Worm (Caenorhabditis elegans) whole organism, young adult: ENCODE measurements around the gene ZC395.11.
A peak's percentile ranks its signal among the peaks of the same experiment; 100 is the strongest.

Source experiments
- B0019.2 ChIP-seq: fragments of 200-800 bp; sonication (Bioruptor generic); conservative IDR thresholded peaks from 2 replicates; pipeline ENCODE4 v1.3.6; 2022; ENCODE audit warnings: missing genetic modification reagents, missing genetic modification characterization, missing compliant biosample characterization
- B0336.3 ChIP-seq: fragments of 200-800 bp; sonication (Bioruptor generic); IDR thresholded peaks from 2 replicates; pipeline ENCODE4 v1.3.6; 2022; ENCODE audit warnings: missing genetic modification characterization, missing compliant biosample characterization
- D2030.7 ChIP-seq: fragments of 200-800 bp; sonication (Bioruptor generic); IDR thresholded peaks from 2 replicates; pipeline ENCODE4 v1.3.6; 2022; ENCODE audit warnings: missing genetic modification reagents, missing genetic modification characterization, missing compliant biosample characterization
- F10E7.11 ChIP-seq: sonication (generic microtip); optimal IDR thresholded peaks from 2 replicates; lab custom pipeline; 2017; ENCODE audit warnings: mild to moderate bottlenecking, missing genetic modification characterization, moderate library complexity, missing compliant biosample characterization
- F23B12.7 ChIP-seq: sonication (generic microtip); optimal IDR thresholded peaks from 2 replicates; lab custom pipeline; 2017; ENCODE audit warnings: missing genetic modification characterization, mild to moderate bottlenecking, missing compliant biosample characterization, antibody characterized with exemption, moderate library complexity; ENCODE audit not compliant: insufficient read depth
- F33H1.4 ChIP-seq: fragments of 200-800 bp; sonication (Bioruptor generic); IDR thresholded peaks from 2 replicates; pipeline ENCODE4 v1.3.6; 2022; ENCODE audit warnings: missing genetic modification reagents, missing genetic modification characterization, missing compliant biosample characterization
- F49E8.2 ChIP-seq: sonication (generic microtip); optimal IDR thresholded peaks from 3 replicates; lab custom pipeline; 2017; ENCODE audit warnings: missing genetic modification characterization, mild to moderate bottlenecking, missing compliant biosample characterization, antibody characterized with exemption, moderate library complexity; ENCODE audit not compliant: insufficient read depth
- F57A8.1 ChIP-seq: fragments of 200-800 bp; sonication (Bioruptor generic); optimal IDR thresholded peaks from 2 replicates; lab custom pipeline; 2018; ENCODE audit warnings: mild to moderate bottlenecking, missing genetic modification characterization, moderate library complexity, missing compliant biosample characterization
- K11D2.4 ChIP-seq: fragments of 200-800 bp; sonication (Bioruptor generic); IDR thresholded peaks from 2 replicates; pipeline ENCODE4 v1.3.6; 2022; ENCODE audit warnings: missing genetic modification reagents, missing genetic modification characterization, missing compliant biosample characterization
- K12H6.12 ChIP-seq: fragments of 200-800 bp; sonication (Bioruptor generic); optimal IDR thresholded peaks from 2 replicates; lab custom pipeline; 2018; ENCODE audit warnings: mild to moderate bottlenecking, missing genetic modification characterization, missing compliant biosample characterization
- T07F8.4 ChIP-seq: sonication (generic microtip); optimal IDR thresholded peaks from 2 replicates; lab custom pipeline; 2016; ENCODE audit warnings: mild to moderate bottlenecking, missing genetic modification characterization, moderate library complexity, missing compliant biosample characterization
- Y53G8AR.9 ChIP-seq: fragments of 200-800 bp; sonication (Bioruptor generic); conservative IDR thresholded peaks from 2 replicates; pipeline ENCODE4 v1.3.6; 2022; ENCODE audit warnings: missing genetic modification reagents, missing genetic modification characterization, missing compliant biosample characterization
- ZK185.1 ChIP-seq: sonication (generic microtip); optimal IDR thresholded peaks from 2 replicates; lab custom pipeline; 2016; ENCODE audit warnings: mild to moderate bottlenecking, missing genetic modification characterization, missing compliant biosample characterization; ENCODE audit not compliant: poor library complexity, severe bottlenecking
- athp-1 ChIP-seq: sonication (generic microtip); optimal IDR thresholded peaks from 2 replicates; lab custom pipeline; 2017; ENCODE audit warnings: mild to moderate bottlenecking, missing genetic modification characterization, missing compliant biosample characterization
- attf-6 ChIP-seq: fragments of 200-800 bp; sonication (Bioruptor generic); IDR thresholded peaks from 2 replicates; pipeline ENCODE4 v1.3.6; 2022; ENCODE audit warnings: missing genetic modification reagents, missing genetic modification characterization, missing compliant biosample characterization
- bed-2 ChIP-seq: fragments of 200-800 bp; sonication (Bioruptor generic); IDR thresholded peaks from 2 replicates; pipeline ENCODE4 v1.3.6; 2022; ENCODE audit warnings: missing genetic modification reagents, missing genetic modification characterization, missing compliant biosample characterization
- cebp-1 ChIP-seq, 2 experiments: fragments of 200-800 bp in 1 of 2; sonication (Bioruptor generic) in 1 of 2; sonication (generic microtip) in 1 of 2; IDR thresholded peaks in 1 of 2; optimal IDR thresholded peaks in 1 of 2; 2 replicates each; pipeline versions ENCODE4 v1.3.6 to Lab custom; 2017 to 2022; ENCODE audit warnings: missing compliant biosample characterization in 2 of 2, missing genetic modification characterization in 2 of 2, mild to moderate bottlenecking in 1 of 2, missing genetic modification reagents in 1 of 2, moderate library complexity in 1 of 2
- cebp-2 ChIP-seq: fragments of 200-800 bp; sonication (Bioruptor generic); IDR thresholded peaks from 2 replicates; pipeline ENCODE4 v1.3.6; 2022; ENCODE audit warnings: missing genetic modification characterization, missing compliant biosample characterization
- ceh-27 ChIP-seq: fragments of 200-800 bp; sonication (Bioruptor generic); optimal IDR thresholded peaks from 2 replicates; lab custom pipeline; 2018; ENCODE audit warnings: mild to moderate bottlenecking, missing genetic modification characterization, moderate library complexity, missing compliant biosample characterization
- ceh-58 ChIP-seq: fragments of 200-800 bp; sonication (Bioruptor generic); IDR thresholded peaks from 2 replicates; pipeline ENCODE4 v1.3.6; 2022; ENCODE audit warnings: missing genetic modification characterization, missing compliant biosample characterization
- ceh-91 ChIP-seq: fragments of 200-800 bp; sonication (Bioruptor generic); IDR thresholded peaks from 2 replicates; pipeline ENCODE4 v1.3.6; 2022; ENCODE audit warnings: missing genetic modification reagents, missing genetic modification characterization, missing compliant biosample characterization
- egl-44 ChIP-seq: fragments of 200-800 bp; sonication (Bioruptor generic); IDR thresholded peaks from 2 replicates; pipeline ENCODE4 v1.3.6; 2022; ENCODE audit warnings: missing genetic modification reagents, missing genetic modification characterization, missing compliant biosample characterization
- ets-4 ChIP-seq: fragments of 200-800 bp; sonication (Bioruptor generic); optimal IDR thresholded peaks from 2 replicates; lab custom pipeline; 2018; ENCODE audit warnings: mild to moderate bottlenecking, missing genetic modification characterization, missing compliant biosample characterization
- hlh-12 ChIP-seq: sonication (generic microtip); optimal IDR thresholded peaks from 2 replicates; lab custom pipeline; 2016; ENCODE audit warnings: missing genetic modification characterization, missing compliant biosample characterization
- hmg-20 ChIP-seq: fragments of 200-800 bp; sonication (Bioruptor generic); IDR thresholded peaks from 2 replicates; pipeline ENCODE4 v1.3.6; 2022; ENCODE audit warnings: missing genetic modification reagents, missing genetic modification characterization, missing compliant biosample characterization
- lag-1 ChIP-seq: fragments of 200-800 bp; sonication (Bioruptor generic); IDR thresholded peaks from 2 replicates; pipeline ENCODE4 v1.3.6; 2022; ENCODE audit warnings: missing genetic modification reagents, missing genetic modification characterization, missing compliant biosample characterization
- lin-40 ChIP-seq: sonication (generic microtip); optimal IDR thresholded peaks from 2 replicates; lab custom pipeline; 2016; ENCODE audit warnings: missing genetic modification characterization, mild to moderate bottlenecking, missing compliant biosample characterization, missing genotype, missing genetic modification reagents
- lir-1 ChIP-seq: fragments of 200-800 bp; sonication (Bioruptor generic); conservative IDR thresholded peaks from 2 replicates; pipeline ENCODE4 v1.3.6; 2022; ENCODE audit warnings: missing genetic modification reagents, missing genetic modification characterization, missing compliant biosample characterization
- lsl-1 ChIP-seq: fragments of 200-800 bp; sonication (Bioruptor generic); optimal IDR thresholded peaks from 2 replicates; lab custom pipeline; 2018; ENCODE audit warnings: mild to moderate bottlenecking, missing genetic modification characterization, moderate library complexity, missing compliant biosample characterization
- lsy-27 ChIP-seq: sonication (generic microtip); optimal IDR thresholded peaks from 2 replicates; lab custom pipeline; 2017; ENCODE audit warnings: missing genetic modification characterization, mild to moderate bottlenecking, missing compliant biosample characterization, antibody characterized with exemption, missing genotype, borderline replicate concordance; ENCODE audit not compliant: insufficient read depth
- nhr-80 ChIP-seq: sonication (generic microtip); optimal IDR thresholded peaks from 2 replicates; lab custom pipeline; 2016; ENCODE audit warnings: missing genetic modification characterization, missing compliant biosample characterization
- nhr-90 ChIP-seq: sonication (generic microtip); optimal IDR thresholded peaks from 2 replicates; lab custom pipeline; 2016; ENCODE audit warnings: missing genotype, mild to moderate bottlenecking, missing genetic modification characterization, missing compliant biosample characterization
- rcor-1 ChIP-seq: fragments of 200-800 bp; sonication (Bioruptor generic); IDR thresholded peaks from 2 replicates; pipeline ENCODE4 v1.3.6; 2022; ENCODE audit warnings: missing genetic modification reagents, missing genetic modification characterization, missing compliant biosample characterization
- sdz-38 ChIP-seq: sonication (generic microtip); optimal IDR thresholded peaks from 2 replicates; lab custom pipeline; 2016; ENCODE audit warnings: missing genotype, missing genetic modification characterization, missing compliant biosample characterization
- sea-2 ChIP-seq: fragments of 200-800 bp; sonication (Bioruptor generic); IDR thresholded peaks from 2 replicates; pipeline ENCODE4 v1.3.6; 2022; ENCODE audit warnings: missing genetic modification characterization, missing compliant biosample characterization
- snpc-1.3 ChIP-seq: sonication (generic microtip); optimal IDR thresholded peaks from 2 replicates; lab custom pipeline; 2017; ENCODE audit warnings: missing genetic modification characterization, mild to moderate bottlenecking, missing compliant biosample characterization, antibody characterized with exemption, moderate library complexity, missing genotype, missing genetic modification reagents; ENCODE audit not compliant: insufficient read depth
- snpc-3.4 ChIP-seq: sonication (generic microtip); optimal IDR thresholded peaks from 2 replicates; lab custom pipeline; 2017; ENCODE audit warnings: missing genetic modification characterization, mild to moderate bottlenecking, missing compliant biosample characterization, antibody characterized with exemption, moderate library complexity, missing genotype, missing genetic modification reagents
- snpc-4 ChIP-seq, 5 experiments: fragments of 150-350 bp in 1 of 5; sonication (generic microtip) in 4 of 5; optimal IDR thresholded peaks; 2 replicates each; lab custom pipeline; 2014 to 2018; ENCODE audit warnings: missing genetic modification characterization in 5 of 5, missing biosample characterization in 3 of 5, antibody characterized with exemption in 2 of 5, mild to moderate bottlenecking in 2 of 5, missing compliant biosample characterization in 2 of 5, missing genotype in 2 of 5, moderate library complexity in 2 of 5, missing genetic modification reagents in 1 of 5
- sptf-2 ChIP-seq: fragments of 200-800 bp; sonication (Bioruptor generic); optimal IDR thresholded peaks from 2 replicates; lab custom pipeline; 2018; ENCODE audit warnings: mild to moderate bottlenecking, missing genetic modification characterization, missing compliant biosample characterization
- unc-130 ChIP-seq: sonication (generic microtip); optimal IDR thresholded peaks from 2 replicates; lab custom pipeline; 2016; ENCODE audit warnings: missing genetic modification reagents, missing genetic modification characterization, missing compliant biosample characterization
- ztf-18 ChIP-seq: sonication (generic microtip); optimal IDR thresholded peaks from 2 replicates; lab custom pipeline; 2016; ENCODE audit warnings: missing genotype, mild to moderate bottlenecking, missing genetic modification characterization, missing compliant biosample characterization
- ztf-25 ChIP-seq: fragments of 200-800 bp; sonication (Bioruptor generic); IDR thresholded peaks from 2 replicates; pipeline ENCODE4 v1.3.6; 2022; ENCODE audit warnings: missing genetic modification reagents, missing genetic modification characterization, missing compliant biosample characterization
- ztf-28 ChIP-seq: fragments of 200-800 bp; sonication (Bioruptor generic); IDR thresholded peaks from 2 replicates; pipeline ENCODE4 v1.3.6; 2022; ENCODE audit warnings: missing genetic modification reagents, missing genetic modification characterization, missing compliant biosample characterization
- ztf-6 ChIP-seq: fragments of 200-800 bp; sonication (Bioruptor generic); IDR thresholded peaks from 2 replicates; pipeline ENCODE4 v1.3.6; 2022; ENCODE audit warnings: missing genetic modification reagents, missing genetic modification characterization, missing compliant biosample characterization

The ZC395.11 gene

ce11 chrIII:5310403-5310802 is 24.3 kb upstream of the ZC395.11 start (continued):
- no peak for TF ChIP-seq lir-1 (GFP tag; lab: Robert Waterston, UW)
- TF ChIP-seq, all 124 proteins: peak for 3

ce11 chrIII:5308278-5308677 is 22.2 kb upstream of the ZC395.11 start, which contains the start of gene mog-3:
TSS of gene mog-3 (plus strand) at chrIII:5308596.
- peak; percentile 75 for TF ChIP-seq ZK185.1
- no peak for TF ChIP-seq snpc-4 (GFP tag; optimal IDR thresholded peaks at IDR 0.05; lab: Kevin White, UChicago)
- TF ChIP-seq snpc-4 (tag; optimal IDR thresholded peaks at IDR 0.05; lab: Kevin White, UChicago), result no peak
- peak; percentile 66 for TF ChIP-seq sptf-2 (GFP tag; lab: Kevin White, UChicago)
- TF ChIP-seq ceh-58, result no peak
- TF ChIP-seq sdz-38, result no peak
- peak; percentile 58 for TF ChIP-seq ceh-27 (GFP tag; lab: Kevin White, UChicago)
- TF ChIP-seq F57A8.1, result no peak
- TF ChIP-seq lsl-1 (GFP tag; lab: Kevin White, UChicago), result peak; percentile 38
- no peak for TF ChIP-seq hlh-12 (tag; lab: Kevin White, UChicago)
- TF ChIP-seq nhr-90, result no peak
- TF ChIP-seq K12H6.12 (tag; lab: Kevin White, UChicago), result peak; percentile 41
- peak; percentile 24; the same call in 1 of the 2 replicates for TF ChIP-seq F33H1.4 (GFP tag; lab: Robert Waterston, UW)
- no peak for TF ChIP-seq T07F8.4 (tag; lab: Kevin White, UChicago)
- no peak for TF ChIP-seq attf-6 (GFP tag; lab: Robert Waterston, UW)
- no peak for TF ChIP-seq cebp-1 (GFP tag; IDR thresholded peaks at IDR 0.05; lab: Robert Waterston, UW)
- TF ChIP-seq cebp-1 (tag; optimal IDR thresholded peaks at IDR 0.05; lab: Kevin White, UChicago), result peak; percentile 77
- TF ChIP-seq D2030.7 (GFP tag; lab: Robert Waterston, UW), result peak; percentile 55
- TF ChIP-seq bed-2 (GFP tag; lab: Robert Waterston, UW), result no peak
- TF ChIP-seq ztf-25 (GFP tag; lab: Robert Waterston, UW), result 0 out of 2 replicates have a peak, but pooled peaks have one; percentile 39
- no peak for TF ChIP-seq F10E7.11
- TF ChIP-seq unc-130, result peak; percentile 75
- TF ChIP-seq snpc-1.3 (tag; lab: Kevin White, UChicago), result no peak
- no peak for TF ChIP-seq lin-40 (tag; lab: Kevin White, UChicago)
- no peak for TF ChIP-seq egl-44
- TF ChIP-seq ets-4 (GFP tag; lab: Kevin White, UChicago), result no peak
- TF ChIP-seq lir-1 (GFP tag; lab: Robert Waterston, UW), result peak; percentile 59; the same call in 1 of the 2 replicates
- no peak for TF ChIP-seq F49E8.2 (tag; lab: Kevin White, UChicago)
- TF ChIP-seq lag-1, result no peak
- no peak for TF ChIP-seq ztf-18 (tag; lab: Kevin White, UChicago)
- no peak for TF ChIP-seq B0019.2 (GFP tag; lab: Robert Waterston, UW)
- no peak for TF ChIP-seq nhr-80 (tag; lab: Kevin White, UChicago)
- TF ChIP-seq K11D2.4 (GFP tag; lab: Robert Waterston, UW), result no peak
- TF ChIP-seq rcor-1 (GFP tag; lab: Robert Waterston, UW), result no peak
- TF ChIP-seq Y53G8AR.9 (GFP tag; lab: Robert Waterston, UW), result no peak
- peak; percentile 56 for TF ChIP-seq athp-1 (tag; lab: Kevin White, UChicago)
- TF ChIP-seq ztf-6 (GFP tag; lab: Robert Waterston, UW), result no peak
- TF ChIP-seq F23B12.7 (tag; lab: Kevin White, UChicago), result peak; percentile 57
- no peak for TF ChIP-seq sea-2 (GFP tag; lab: Robert Waterston, UW)
- TF ChIP-seq ztf-28 (GFP tag; lab: Robert Waterston, UW), result peak; percentile 63; the same call in 1 of the 2 replicates
- TF ChIP-seq B0336.3 (GFP tag; lab: Robert Waterston, UW), result no peak
- no peak for TF ChIP-seq hmg-20 (GFP tag; lab: Robert Waterston, UW)
- no peak for TF ChIP-seq cebp-2
- TF ChIP-seq ceh-91 (GFP tag; lab: Robert Waterston, UW), result no peak
- TF ChIP-seq lsy-27 (tag; lab: Kevin White, UChicago), result no peak
- peak; percentile 45 for TF ChIP-seq snpc-3.4 (tag; lab: Kevin White, UChicago)
